Fruit fly (Drosophila melanogaster) whole organism, adult: Measurements from ENCODE around the gene Shawl.

Experiments used
- CG11617 ChIP-seq: fragments of 200-800 bp; sonication (Bioruptor generic); optimal IDR thresholded peaks from 2 replicates; lab custom pipeline; 2017; ENCODE audit warnings: mild to moderate bottlenecking, missing biosample characterization, missing genetic modification reagents, missing genetic modification characterization
- CG12768 ChIP-seq: fragments of 200-800 bp; sonication (Bioruptor generic); optimal IDR thresholded peaks from 2 replicates; lab custom pipeline; 2017; ENCODE audit warnings: missing biosample characterization, missing genetic modification characterization, mild to moderate bottlenecking, moderate library complexity, missing genetic modification reagents
- CG14711 ChIP-seq: fragments of 200-800 bp; sonication (Bioruptor generic); optimal IDR thresholded peaks from 2 replicates; lab custom pipeline; 2018; ENCODE audit warnings: missing biosample characterization, mild to moderate bottlenecking, missing genetic modification characterization, moderate library complexity
- CG1620 ChIP-seq: fragments of 200-800 bp; sonication (Bioruptor generic); optimal IDR thresholded peaks from 2 replicates; lab custom pipeline; 2016; ENCODE audit warnings: missing biosample characterization, missing genetic modification characterization
- CG33017 ChIP-seq: fragments of 200-800 bp; sonication (Bioruptor generic); optimal IDR thresholded peaks from 2 replicates; lab custom pipeline; 2018; ENCODE audit warnings: missing biosample characterization, mild to moderate bottlenecking, missing genetic modification characterization, moderate library complexity
- CG5204 ChIP-seq: fragments of 200-800 bp; sonication (Bioruptor generic); optimal IDR thresholded peaks from 2 replicates; lab custom pipeline; 2016; ENCODE audit warnings: missing biosample characterization, missing genetic modification characterization
- CG7045 ChIP-seq: fragments of 200-800 bp; sonication (Bioruptor generic); optimal IDR thresholded peaks from 2 replicates; lab custom pipeline; 2017; ENCODE audit warnings: missing biosample characterization, mild to moderate bottlenecking, missing genetic modification characterization
- CG7101 ChIP-seq: fragments of 200-800 bp; sonication (Bioruptor generic); optimal IDR thresholded peaks from 2 replicates; lab custom pipeline; 2018; ENCODE audit warnings: missing biosample characterization, mild to moderate bottlenecking, missing genetic modification characterization, moderate library complexity
- Clk ChIP-seq: fragments of 200-800 bp; sonication (Bioruptor generic); optimal IDR thresholded peaks from 2 replicates; lab custom pipeline; 2017; ENCODE audit warnings: missing biosample characterization, missing genetic modification characterization
- Crg-1 ChIP-seq: fragments of 200-800 bp; sonication (Bioruptor generic); optimal IDR thresholded peaks from 2 replicates; lab custom pipeline; 2016; ENCODE audit warnings: missing biosample characterization, missing genetic modification characterization
- Hr96 ChIP-seq: fragments of 200-800 bp; sonication (Bioruptor generic); optimal IDR thresholded peaks from 2 replicates; lab custom pipeline; 2016; ENCODE audit warnings: missing biosample characterization, missing genetic modification characterization
- Mnt ChIP-seq: fragments of 200-800 bp; sonication (Bioruptor generic); optimal IDR thresholded peaks from 2 replicates; lab custom pipeline; 2016; ENCODE audit warnings: missing biosample characterization, mild to moderate bottlenecking, missing genetic modification characterization
- bab1 ChIP-seq: fragments of 200-800 bp; sonication (Bioruptor generic); optimal IDR thresholded peaks from 3 replicates; lab custom pipeline; 2019; ENCODE audit warnings: missing biosample characterization, mild to moderate bottlenecking, missing genetic modification characterization, moderate library complexity
- cic ChIP-seq: fragments of 200-800 bp; sonication (Bioruptor generic); optimal IDR thresholded peaks from 2 replicates; lab custom pipeline; 2017; ENCODE audit warnings: missing biosample characterization, mild to moderate bottlenecking, missing genetic modification characterization, moderate library complexity
- cnc ChIP-seq, 2 experiments: fragments of >200 bp; optimal IDR thresholded peaks; 2 replicates each; lab custom pipeline; 2017
- kay ChIP-seq: fragments of 200-800 bp; sonication (Bioruptor generic); peaks from one replicate; lab custom pipeline; 2016; ENCODE audit warnings: missing biosample characterization, missing genetic modification characterization, borderline replicate concordance
- ovo ChIP-seq: fragments of 200-800 bp; sonication (Bioruptor generic); optimal IDR thresholded peaks from 2 replicates; lab custom pipeline; 2016; ENCODE audit warnings: missing biosample characterization, missing genetic modification characterization
- pad ChIP-seq: fragments of 200-800 bp; sonication (Bioruptor generic); optimal IDR thresholded peaks from 3 replicates; lab custom pipeline; 2017; ENCODE audit warnings: missing biosample characterization, missing genetic modification characterization, mild to moderate bottlenecking, moderate library complexity, missing genetic modification reagents
- tj ChIP-seq: fragments of 200-800 bp; sonication (Bioruptor generic); optimal IDR thresholded peaks from 3 replicates; lab custom pipeline; 2017; ENCODE audit warnings: missing biosample characterization, mild to moderate bottlenecking, missing genetic modification characterization, moderate library complexity
- toe ChIP-seq: fragments of 200-800 bp; sonication (Bioruptor generic); optimal IDR thresholded peaks from 2 replicates; lab custom pipeline; 2016; ENCODE audit warnings: missing biosample characterization, missing genetic modification characterization

The Shawl gene

dm6 chr2L:9396396-9396795 is 18.6 kb downstream of the Shawl start:
- TF ChIP-seq CG1620 (GFP tag; lab: Kevin White, UChicago), result no peak
- no peak for TF ChIP-seq CG7101 (tag; lab: Kevin White, UChicago)
- TF ChIP-seq cic (GFP tag; lab: Kevin White, UChicago), result no peak
- no peak for TF ChIP-seq CG33017
- no peak for TF ChIP-seq CG14711 (tag; lab: Kevin White, UChicago)
- no peak for TF ChIP-seq CG7045
- no peak for TF ChIP-seq Mnt (GFP tag; lab: Kevin White, UChicago)
- no peak for TF ChIP-seq Crg-1 (GFP tag; lab: Kevin White, UChicago)
- TF ChIP-seq tj (GFP tag; lab: Kevin White, UChicago), result no peak
- no peak for TF ChIP-seq kay (GFP tag; lab: Kevin White, UChicago)
- TF ChIP-seq Clk (GFP tag; lab: Kevin White, UChicago), result no peak

DNA sequence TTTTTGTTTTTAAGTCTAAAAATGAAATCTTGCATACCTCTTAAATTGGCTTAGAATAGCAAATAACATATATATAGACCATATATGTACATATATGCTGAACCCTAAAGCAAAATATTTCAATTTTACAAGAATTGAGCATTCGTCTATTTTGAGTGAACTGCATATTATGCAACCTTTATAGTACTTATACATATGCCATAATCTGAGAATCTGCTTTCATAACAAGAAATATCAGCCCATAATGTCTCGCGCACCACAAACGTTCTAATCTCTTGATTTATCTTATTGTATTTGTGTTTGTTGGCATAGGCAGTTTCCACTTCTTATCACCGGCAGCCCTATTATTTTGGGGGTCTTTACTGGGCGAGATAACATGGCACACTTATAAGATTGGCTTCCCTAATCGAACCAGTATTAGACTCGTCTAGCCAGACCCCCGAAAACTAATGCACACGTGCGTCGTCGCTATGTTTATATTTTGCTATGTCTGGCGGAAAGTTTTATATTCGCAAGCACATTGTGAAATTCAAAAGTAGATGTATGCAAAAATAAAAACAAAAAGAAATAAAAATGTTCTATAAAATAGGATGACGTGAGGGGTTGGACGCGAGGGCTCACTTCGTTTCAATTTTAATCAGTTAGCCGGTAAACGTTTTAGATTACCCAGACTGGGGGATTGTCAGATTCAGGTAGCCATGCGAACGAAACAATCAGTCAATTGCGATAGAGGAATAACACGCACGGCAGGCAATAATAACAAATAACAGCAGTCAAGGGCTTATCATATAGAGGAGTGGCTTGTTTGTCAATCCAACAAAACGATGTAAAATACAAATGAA is 25.8 kb downstream of the Shawl start:
- TF ChIP-seq ovo (GFP tag; lab: Kevin White, UChicago) (no peak), Hr96 (GFP tag; lab: Kevin White, UChicago) (no peak), Clk (GFP tag; lab: Kevin White, UChicago) (no peak), tj (GFP tag; lab: Kevin White, UChicago) (peak; percentile 55), Crg-1 (GFP tag; lab: Kevin White, UChicago) (no peak), CG33017 (no peak), kay (GFP tag; lab: Kevin White, UChicago) (peak; percentile 58), cnc (optimal IDR thresholded peaks at IDR 0.05; lab: Kevin White, UChicago) (no peak), CG14711 (tag; lab: Kevin White, UChicago) (no peak), CG7101 (tag; lab: Kevin White, UChicago) (no peak), bab1 (GFP tag; lab: Kevin White, UChicago) (no peak), CG5204 (GFP tag; lab: Kevin White, UChicago) (no peak), Mnt (GFP tag; lab: Kevin White, UChicago) (peak; percentile 76), pad (GFP tag; lab: Kevin White, UChicago) (no peak), CG1620 (GFP tag; lab: Kevin White, UChicago) (no peak), CG11617 (GFP tag; lab: Kevin White, UChicago) (no peak), CG7045 (no peak), CG12768 (GFP tag; lab: Kevin White, UChicago) (no peak), toe (GFP tag; lab: Kevin White, UChicago) (no peak), cic (GFP tag; lab: Kevin White, UChicago) (peak; percentile 84)

DNA sequence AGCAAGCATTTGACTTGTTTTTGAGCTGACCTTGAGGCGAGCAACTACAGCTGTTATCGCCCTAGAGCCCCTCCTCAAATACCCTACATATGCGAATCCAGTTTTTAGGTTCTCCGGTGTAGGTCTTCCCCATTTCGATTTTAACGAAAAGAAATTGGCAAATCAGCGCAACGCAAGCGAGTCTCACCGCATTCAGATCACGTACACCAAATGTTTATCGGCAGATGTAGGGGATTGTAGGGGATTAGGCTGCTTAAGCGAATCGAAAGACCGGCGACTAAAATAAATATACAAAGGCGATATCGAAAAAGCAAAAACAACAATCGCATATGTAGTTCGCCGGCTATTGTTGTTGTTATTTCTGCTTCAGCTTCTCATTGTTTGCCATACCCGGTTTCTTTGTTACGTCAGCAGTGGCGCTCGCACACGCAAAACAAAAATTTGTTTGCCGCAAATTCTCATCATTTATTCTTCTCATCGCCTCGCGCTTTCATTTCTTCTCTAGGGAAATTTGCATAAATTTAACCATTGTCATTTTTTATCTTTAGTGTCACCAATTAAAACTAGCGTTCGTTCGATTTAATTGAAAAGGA is 26.8 kb downstream of the Shawl start:
- TF ChIP-seq CG11617 (GFP tag; lab: Kevin White, UChicago), result peak; percentile 63
- TF ChIP-seq CG14711 (tag; lab: Kevin White, UChicago), result peak; percentile 84
- peak; percentile 78 for TF ChIP-seq pad (GFP tag; lab: Kevin White, UChicago)
- TF ChIP-seq CG5204 (GFP tag; lab: Kevin White, UChicago), result peak; percentile 14
- peak; percentile 88 for TF ChIP-seq CG33017
- peak; percentile 10 for TF ChIP-seq cic (GFP tag; lab: Kevin White, UChicago)
- peak; percentile 44 for TF ChIP-seq Mnt (GFP tag; lab: Kevin White, UChicago)
- peak; percentile 56 for TF ChIP-seq Crg-1 (GFP tag; lab: Kevin White, UChicago)
- TF ChIP-seq ovo (GFP tag; lab: Kevin White, UChicago), result no peak
- TF ChIP-seq tj (GFP tag; lab: Kevin White, UChicago), result peak; percentile 85
- TF ChIP-seq CG12768 (GFP tag; lab: Kevin White, UChicago), result peak; percentile 73
- TF ChIP-seq CG7045, result peak; percentile 63
- TF ChIP-seq CG1620 (GFP tag; lab: Kevin White, UChicago), result peak; percentile 33
- TF ChIP-seq kay (GFP tag; lab: Kevin White, UChicago), result no peak
- no peak for TF ChIP-seq Hr96 (GFP tag; lab: Kevin White, UChicago)
- TF ChIP-seq toe (GFP tag; lab: Kevin White, UChicago), result no peak
- peak; percentile 78 for TF ChIP-seq bab1 (GFP tag; lab: Kevin White, UChicago)
- TF ChIP-seq Clk (GFP tag; lab: Kevin White, UChicago), result peak; percentile 61
- TF ChIP-seq cnc (optimal IDR thresholded peaks at IDR 0.05; lab: Kevin White, UChicago), result no peak
- peak; percentile 81 for TF ChIP-seq CG7101 (tag; lab: Kevin White, UChicago)

DNA sequence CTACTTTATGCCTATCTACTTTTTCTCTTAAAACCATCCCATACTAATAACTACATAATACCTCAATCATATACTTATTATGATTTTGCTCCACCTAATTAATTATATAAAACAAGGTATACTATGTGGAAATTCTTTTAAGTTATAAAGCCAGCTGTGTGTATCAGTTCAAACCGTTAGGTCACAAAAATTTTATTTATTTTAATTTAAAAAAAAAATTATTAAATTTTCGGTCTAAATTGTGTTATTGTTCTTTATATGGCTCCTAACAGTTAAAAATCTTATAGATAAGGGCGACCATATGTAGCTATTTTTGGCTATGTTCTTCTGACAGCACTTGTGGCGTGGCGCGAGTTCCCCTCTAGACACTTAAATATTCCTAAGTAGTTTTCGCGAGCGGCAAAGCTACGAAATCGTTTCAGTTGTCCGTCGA is 27.7 kb downstream of the Shawl start, which contains the start of gene Aldh:
Gene Aldh, plus strand, starts transcription at position 150 of the 433 bp plus-strand sequence.
- TF ChIP-seq CG1620 (GFP tag; lab: Kevin White, UChicago) (peak; percentile 57), CG11617 (GFP tag; lab: Kevin White, UChicago) (peak; percentile 82), Mnt (GFP tag; lab: Kevin White, UChicago) (peak; percentile 31), Clk (GFP tag; lab: Kevin White, UChicago) (peak; percentile 78), tj (GFP tag; lab: Kevin White, UChicago) (peak; percentile 46), Hr96 (GFP tag; lab: Kevin White, UChicago) (peak; percentile 60), bab1 (GFP tag; lab: Kevin White, UChicago) (peak; percentile 77), cnc (optimal IDR thresholded peaks at IDR 0.05; lab: Kevin White, UChicago) (no peak), kay (GFP tag; lab: Kevin White, UChicago) (peak; percentile 77), CG14711 (tag; lab: Kevin White, UChicago) (peak; percentile 70), CG5204 (GFP tag; lab: Kevin White, UChicago) (peak; percentile 70), pad (GFP tag; lab: Kevin White, UChicago) (peak; percentile 93), CG7101 (tag; lab: Kevin White, UChicago) (peak; percentile 83), CG12768 (GFP tag; lab: Kevin White, UChicago) (peak; percentile 82), Crg-1 (GFP tag; lab: Kevin White, UChicago) (peak; percentile 66), toe (GFP tag; lab: Kevin White, UChicago) (peak; percentile 72), CG33017 (peak; percentile 84), cic (GFP tag; lab: Kevin White, UChicago) (peak; percentile 54), ovo (GFP tag; lab: Kevin White, UChicago) (peak; percentile 40), CG7045 (peak; percentile 87)
